Worm (Caenorhabditis elegans): ENCODE data around the gene tag-325.

tag-325 gene

ce11 chrIII:4837429-4837828, 40.8 kb downstream of the tag-325 start, which contains the start of the genes acbp-7 and F26A1.19:
Gene acbp-7, plus strand, starts transcription at chrIII:4837729.
Gene F26A1.19, plus strand, starts transcription at chrIII:4837731.
- TF ChIP-seq elt-2 (tag; optimal IDR thresholded peaks at IDR 0.05) (no peak), skn-1 (tag; optimal IDR thresholded peaks at IDR 0.05) (no peak), egl-27 (tag; optimal IDR thresholded peaks at IDR 0.05) (no peak), fkh-2 (tag; optimal IDR thresholded peaks at IDR 0.05) (no peak), mdl-1 (tag; optimal IDR thresholded peaks at IDR 0.05) (no peak), ZK546.5 (tag; optimal IDR thresholded peaks at IDR 0.05) (no peak), ceh-82 (tag; optimal IDR thresholded peaks at IDR 0.05) (no peak), R02D3.7 (tag; optimal IDR thresholded peaks at IDR 0.05) (no peak)

ce11 chrIII:4842173-4842572, 45.5 kb downstream of the tag-325 start, which contains the start of gene clec-156:
Gene clec-156, minus strand, starts transcription at chrIII:4842273.
- TF ChIP-seq nhr-12 (tag; optimal IDR thresholded peaks at IDR 0.05) (no peak), pqm-1 (tag; optimal IDR thresholded peaks at IDR 0.05) (no peak)

- TF ChIP-seq eor-1 (tag; optimal IDR thresholded peaks at IDR 0.05) (no peak), ztf-11 (tag; optimal IDR thresholded peaks at IDR 0.05) (no peak), tbx-2 (tag; optimal IDR thresholded peaks at IDR 0.05) (no peak), mml-1 (tag; optimal IDR thresholded peaks at IDR 0.05) (no peak), nhr-43 (tag; optimal IDR thresholded peaks at IDR 0.05; ENCODE audit: poor library complexity, severe bottlenecking) (no peak), skn-1 (tag; optimal IDR thresholded peaks at IDR 0.05) (no peak), zag-1 (tag; optimal IDR thresholded peaks at IDR 0.05) (no peak), daf-12 (tag; optimal IDR thresholded peaks at IDR 0.05) (no peak), pqm-1 (tag; optimal IDR thresholded peaks at IDR 0.05) (no peak), fkh-2 (tag; optimal IDR thresholded peaks at IDR 0.05) (no peak), unc-39 (tag; optimal IDR thresholded peaks at IDR 0.05) (no peak), fkh-10 (GFP tag; optimal IDR thresholded peaks at IDR 0.05) (no peak), ZK546.5 (tag; optimal IDR thresholded peaks at IDR 0.05) (no peak)
Observed at ce11 chrIII:4844327-4844726, 47.7 kb downstream of the tag-325 start, which contains the start of the genes clec-157 and fkh-5. Gene clec-157, minus strand, starts transcription at chrIII:4844427. Gene fkh-5, plus strand, starts transcription at chrIII:4844662.

ce11 chrIII:4849739-4850138, 53.1 kb downstream of the tag-325 start, which contains the start of gene nonu-1:
Gene nonu-1, minus strand, starts transcription at chrIII:4849907.
- TF ChIP-seq mml-1 (tag; optimal IDR thresholded peaks at IDR 0.05) (no peak), daf-12 (tag; optimal IDR thresholded peaks at IDR 0.05) (no peak), unc-39 (tag; optimal IDR thresholded peaks at IDR 0.05) (no peak), tbx-2 (tag; optimal IDR thresholded peaks at IDR 0.05) (no peak)

- TF ChIP-seq ceh-82 (tag; optimal IDR thresholded peaks at IDR 0.05): no peak
- TF ChIP-seq nhr-11 (tag; optimal IDR thresholded peaks at IDR 0.05): no peak
- TF ChIP-seq zag-1 (tag; optimal IDR thresholded peaks at IDR 0.05): no peak
- no peak for TF ChIP-seq lsy-12 (tag; optimal IDR thresholded peaks at IDR 0.05)
- no peak for TF ChIP-seq pqm-1 (tag; optimal IDR thresholded peaks at IDR 0.05)
- TF ChIP-seq fkh-2 (tag; optimal IDR thresholded peaks at IDR 0.05): no peak
- TF ChIP-seq sea-2 (GFP tag; optimal IDR thresholded peaks at IDR 0.05): no peak
- peak; percentile 45 for TF ChIP-seq skn-1 (tag; optimal IDR thresholded peaks at IDR 0.05)
- no peak for TF ChIP-seq elt-2 (tag; optimal IDR thresholded peaks at IDR 0.05)
- no peak for TF ChIP-seq unc-39 (tag; optimal IDR thresholded peaks at IDR 0.05)
- TF ChIP-seq fkh-10 (GFP tag; optimal IDR thresholded peaks at IDR 0.05): no peak
- no peak for TF ChIP-seq nhr-237 (tag; optimal IDR thresholded peaks at IDR 0.05)
- no peak for TF ChIP-seq nhr-43 (tag; optimal IDR thresholded peaks at IDR 0.05; ENCODE audit: poor library complexity, severe bottlenecking)
- TF ChIP-seq nhr-28 (tag; optimal IDR thresholded peaks at IDR 0.05): no peak
- no peak for TF ChIP-seq nhr-12 (tag; optimal IDR thresholded peaks at IDR 0.05)
- TF ChIP-seq mml-1 (tag; optimal IDR thresholded peaks at IDR 0.05): no peak
- TF ChIP-seq lin-39 (tag; optimal IDR thresholded peaks at IDR 0.05): no peak
- TF ChIP-seq ceh-28 (tag; optimal IDR thresholded peaks at IDR 0.05): no peak
- TF ChIP-seq lin-15B (tag; optimal IDR thresholded peaks at IDR 0.05): peak; percentile 24
- no peak for TF ChIP-seq nhr-25 (tag; optimal IDR thresholded peaks at IDR 0.05)
- no peak for TF ChIP-seq nhr-76 (tag; optimal IDR thresholded peaks at IDR 0.05)
- no peak for TF ChIP-seq ZK546.5 (tag; optimal IDR thresholded peaks at IDR 0.05)
- TF ChIP-seq unc-62 (GFP tag; optimal IDR thresholded peaks at IDR 0.05): no peak
- peak; percentile 31 for TF ChIP-seq nfya-1 (tag; optimal IDR thresholded peaks at IDR 0.05; ENCODE audit: insufficient read depth)
- TF ChIP-seq eor-1 (tag; optimal IDR thresholded peaks at IDR 0.05): no peak
- no peak for TF ChIP-seq ztf-11 (tag; optimal IDR thresholded peaks at IDR 0.05)
- TF ChIP-seq ama-1 (optimal IDR thresholded peaks at IDR 0.05): no peak
- TF ChIP-seq nhr-67 (tag; optimal IDR thresholded peaks at IDR 0.05): no peak
- TF ChIP-seq jun-1 (tag; optimal IDR thresholded peaks at IDR 0.05): no peak
- peak; percentile 71 for TF ChIP-seq pha-4 (tag; optimal IDR thresholded peaks at IDR 0.05)
- TF ChIP-seq mdl-1 (tag; optimal IDR thresholded peaks at IDR 0.05): no peak
- no peak for TF ChIP-seq R02D3.7 (tag; optimal IDR thresholded peaks at IDR 0.05)
Observed at ce11 chrIII:4850139-4850538, 53.5 kb downstream of the tag-325 start, which contains the start of gene F26A1.1. Gene F26A1.1, plus strand, starts transcription at chrIII:4850507.

Measured in whole organism, L3 larva.